Comparison of ENCODE assay signal across 1 fruit fly cellular context in the genomic region with DNA sequence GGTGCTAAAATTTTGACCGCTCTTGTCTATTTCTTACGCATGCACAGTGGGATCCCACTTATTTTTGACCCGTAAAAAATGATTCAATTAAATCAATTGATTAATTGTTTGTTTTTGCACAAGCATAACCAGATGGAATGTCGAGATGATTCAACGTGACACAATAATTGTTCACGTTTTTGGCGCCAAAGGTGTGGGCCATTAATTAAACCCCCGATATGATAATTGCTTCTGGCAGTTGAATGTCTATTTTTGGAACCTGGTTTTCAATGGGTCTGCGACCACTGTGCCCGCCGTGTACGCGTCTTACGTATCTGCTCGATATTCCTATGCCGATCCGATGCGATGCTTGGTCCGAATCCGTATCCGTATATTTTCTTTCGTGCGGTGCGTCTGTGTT.
TF ChIP-seq lines count a peak whose summit lies in the region.

No protein-coding gene starts in this region.

TF ChIP-seq in whole organism, embryonic, 481 proteins besides CTCF, POLR2A, EP300 and RAD21 (continued from another document and continues in another):
- TF ChIP-seq caup (GFP tag; optimal IDR thresholded peaks at IDR 0.05; lab: Kevin White, UChicago; ENCODE audit: severe bottlenecking) (peak; percentile 54), CG7786 (GFP tag; optimal IDR thresholded peaks at IDR 0.05; lab: Kevin White, UChicago) (peak; percentile 68), CG8765 (GFP tag; IDR thresholded peaks at IDR 0.05; lab: Robert Waterston, UW) (no peak), CG8388 (GFP tag; optimal IDR thresholded peaks at IDR 0.05; lab: Kevin White, UChicago) (peak; percentile 61), CG9727 (GFP tag; optimal IDR thresholded peaks at IDR 0.05; lab: Kevin White, UChicago) (peak; percentile 62), Hr78 (GFP tag; optimal IDR thresholded peaks at IDR 0.05; lab: Kevin White, UChicago) (peak in 1 of 2 experiments; percentile 13), zfh1 (GFP tag; IDR thresholded peaks at IDR 0.05; lab: Robert Waterston, UW) (peak; percentile 82), Ada2b (GFP tag; IDR thresholded peaks at IDR 0.05; lab: Robert Waterston, UW) (peak; percentile 67), CG6854 (GFP tag; optimal IDR thresholded peaks at IDR 0.05; lab: Kevin White, UChicago) (peak; percentile 44), CG17612 (GFP tag; IDR thresholded peaks at IDR 0.05; lab: Robert Waterston, UW) (0 out of 2 replicates have a peak, but pooled peaks have one; percentile 51), tap (tag; optimal IDR thresholded peaks at IDR 0.05; lab: Kevin White, UChicago) (peak; percentile 71), CG17328 (GFP tag; IDR thresholded peaks at IDR 0.05; lab: Robert Waterston, UW) (peak; percentile 58; the same call in 1 of the 2 replicates), CG12299 (tag; optimal IDR thresholded peaks at IDR 0.05; lab: Kevin White, UChicago) (peak; percentile 36), CG14050 (GFP tag; IDR thresholded peaks at IDR 0.05; lab: Robert Waterston, UW) (peak; percentile 38; the same call in 1 of the 3 replicates), Lhr (GFP tag; optimal IDR thresholded peaks at IDR 0.05; lab: Kevin White, UChicago) (no peak), abd-A (tag; optimal IDR thresholded peaks at IDR 0.05; lab: Kevin White, UChicago) (no peak), CG8290 (GFP tag; optimal IDR thresholded peaks at IDR 0.05; lab: Kevin White, UChicago) (peak; percentile 51), CG8290 (tag; optimal IDR thresholded peaks at IDR 0.05; lab: Kevin White, UChicago) (no peak), lola (GFP tag; optimal IDR thresholded peaks at IDR 0.05; lab: Kevin White, UChicago) (peak in 1 of 3 experiments; percentile 37), pnt (GFP tag; optimal IDR thresholded peaks at IDR 0.05; lab: Kevin White, UChicago) (peak; percentile 69), so (GFP tag; IDR thresholded peaks at IDR 0.05; lab: Robert Waterston, UW) (peak; percentile 71; the same call in 2 of the 3 replicates), unpg (GFP tag; optimal IDR thresholded peaks at IDR 0.05; lab: Kevin White, UChicago) (peak; percentile 82), Hand (GFP tag; optimal IDR thresholded peaks at IDR 0.05; lab: Kevin White, UChicago) (no peak), CG14667 (GFP tag; IDR thresholded peaks at IDR 0.05; lab: Robert Waterston, UW) (peak; percentile 66), CG6765 (GFP tag; optimal IDR thresholded peaks at IDR 0.05; lab: Kevin White, UChicago) (peak; percentile 54), Antp (GFP tag; optimal IDR thresholded peaks at IDR 0.05; lab: Kevin White, UChicago) (peak; percentile 85), Nf-YB (GFP tag; optimal IDR thresholded peaks at IDR 0.05; lab: Kevin White, UChicago) (no peak), mirr (GFP tag; optimal IDR thresholded peaks at IDR 0.05; lab: Kevin White, UChicago) (peak; percentile 49), CG2889 (GFP tag; IDR thresholded peaks at IDR 0.05; lab: Robert Waterston, UW) (no peak), shn (GFP tag; optimal IDR thresholded peaks at IDR 0.05; lab: Kevin White, UChicago) (peak; percentile 75), pzg (GFP tag; optimal IDR thresholded peaks at IDR 0.05; lab: Kevin White, UChicago) (no peak), CG16815 (GFP tag; optimal IDR thresholded peaks at IDR 0.05; lab: Kevin White, UChicago) (peak; percentile 50), CG15269 (tag; optimal IDR thresholded peaks at IDR 0.05; lab: Kevin White, UChicago) (peak; percentile 74), crp (GFP tag; optimal IDR thresholded peaks at IDR 0.05; lab: Kevin White, UChicago) (no peak), zfh2 (GFP tag; optimal IDR thresholded peaks at IDR 0.05; lab: Kevin White, UChicago) (peak; percentile 75), vfl (GFP tag; optimal IDR thresholded peaks at IDR 0.05; lab: Kevin White, UChicago) (peak; percentile 29), Neu2 (GFP tag; optimal IDR thresholded peaks at IDR 0.05; lab: Kevin White, UChicago; ENCODE audit: borderline replicate concordance) (peak; percentile 31), BEAF-32 (GFP tag; optimal IDR thresholded peaks at IDR 0.05; lab: Kevin White, UChicago) (no peak), CG9609 (GFP tag; optimal IDR thresholded peaks at IDR 0.05; lab: Kevin White, UChicago) (peak; percentile 71), dati (GFP tag; IDR thresholded peaks at IDR 0.05; lab: Robert Waterston, UW) (peak; percentile 28; the same call in 1 of the 2 replicates), scrt (GFP tag; optimal IDR thresholded peaks at IDR 0.05; lab: Kevin White, UChicago) (peak; percentile 26), sug (tag; optimal IDR thresholded peaks at IDR 0.05; lab: Kevin White, UChicago) (peak; percentile 58), CG18476 (GFP tag; optimal IDR thresholded peaks at IDR 0.05; lab: Kevin White, UChicago) (peak; percentile 49), YL-1 (GFP tag; optimal IDR thresholded peaks at IDR 0.05; lab: Kevin White, UChicago) (no peak), H2.0 (GFP tag; IDR thresholded peaks at IDR 0.05; lab: Robert Waterston, UW) (peak; percentile 63; the same call in 1 of the 2 replicates), psq (GFP tag; optimal IDR thresholded peaks at IDR 0.05; lab: Kevin White, UChicago) (no peak), CG14710 (tag; optimal IDR thresholded peaks at IDR 0.05; lab: Kevin White, UChicago) (peak; percentile 41), aop (GFP tag; IDR thresholded peaks at IDR 0.05; lab: Robert Waterston, UW) (no peak), Spps (tag; optimal IDR thresholded peaks at IDR 0.05; lab: Kevin White, UChicago) (peak; percentile 51), wek (GFP tag; optimal IDR thresholded peaks at IDR 0.05; lab: Kevin White, UChicago) (peak; percentile 66), esg (GFP tag; conservative IDR thresholded peaks at IDR 0.05; lab: Robert Waterston, UW) (peak; percentile 73), CG6689 (GFP tag; IDR thresholded peaks at IDR 0.05; lab: Robert Waterston, UW) (peak; percentile 81), NK7.1 (GFP tag; optimal IDR thresholded peaks at IDR 0.05; lab: Kevin White, UChicago) (no peak), CG11560 (tag; IDR thresholded peaks at IDR 0.05; lab: Robert Waterston, UW) (peak; percentile 55; the same call in 2 of the 3 replicates), CG43689 (GFP tag; IDR thresholded peaks at IDR 0.05; lab: Robert Waterston, UW) (peak; percentile 51), B-H1 (GFP tag; IDR thresholded peaks at IDR 0.05; lab: Robert Waterston, UW) (peak; percentile 54), bsh (GFP tag; optimal IDR thresholded peaks at IDR 0.05; lab: Kevin White, UChicago) (peak in 1 of 2 experiments; percentile 75), amos (GFP tag; IDR thresholded peaks at IDR 0.05; lab: Robert Waterston, UW; ENCODE audit: partially characterized antibody) (no peak), CG6683 (GFP tag; optimal IDR thresholded peaks at IDR 0.05; lab: Kevin White, UChicago) (peak; percentile 11), CG4360 (GFP tag; IDR thresholded peaks at IDR 0.05; lab: Robert Waterston, UW) (0 out of 2 replicates have a peak, but pooled peaks have one; percentile 33), CG14441 (GFP tag; IDR thresholded peaks at IDR 0.05; lab: Robert Waterston, UW) (peak; percentile 87), Fer3 (tag; optimal IDR thresholded peaks at IDR 0.05; lab: Kevin White, UChicago) (peak; percentile 66), CG11695 (GFP tag; IDR thresholded peaks at IDR 0.05; lab: Robert Waterston, UW) (peak; percentile 81), CG1602 (GFP tag; optimal IDR thresholded peaks at IDR 0.05; lab: Kevin White, UChicago) (peak; percentile 45), CG10366 (GFP tag; IDR thresholded peaks at IDR 0.05; lab: Robert Waterston, UW) (peak; percentile 53), z (GFP tag; IDR thresholded peaks at IDR 0.05; lab: Robert Waterston, UW) (no peak), CG6254 (GFP tag; optimal IDR thresholded peaks at IDR 0.05; lab: Kevin White, UChicago) (peak; percentile 53), bbx (GFP tag; IDR thresholded peaks at IDR 0.05; lab: Robert Waterston, UW; ENCODE audit: partially characterized antibody) (peak; percentile 44; the same call in 1 of the 2 replicates), CG10431 (GFP tag; optimal IDR thresholded peaks at IDR 0.05; lab: Kevin White, UChicago) (no peak), CG15514 (GFP tag; optimal IDR thresholded peaks at IDR 0.05; lab: Kevin White, UChicago) (no peak), Dbx (GFP tag; IDR thresholded peaks at IDR 0.05; lab: Robert Waterston, UW) (peak; percentile 66; the same call in 1 of the 3 replicates), CG11398 (GFP tag; optimal IDR thresholded peaks at IDR 0.05; lab: Kevin White, UChicago) (peak; percentile 41), CG12942 (GFP tag; optimal IDR thresholded peaks at IDR 0.05; lab: Kevin White, UChicago) (peak; percentile 32), CG3163 (GFP tag; optimal IDR thresholded peaks at IDR 0.05; lab: Kevin White, UChicago) (peak; percentile 25), CG13424 (tag; optimal IDR thresholded peaks at IDR 0.05; lab: Kevin White, UChicago) (peak; percentile 68), nerfin-1 (tag; optimal IDR thresholded peaks at IDR 0.05; lab: Kevin White, UChicago) (peak; percentile 59), Sox100B (GFP tag; optimal IDR thresholded peaks at IDR 0.05; lab: Kevin White, UChicago) (peak; percentile 51), Atf3 (GFP tag; optimal IDR thresholded peaks at IDR 0.05; lab: Kevin White, UChicago) (peak; percentile 32), Aef1 (GFP tag; IDR thresholded peaks at IDR 0.05; lab: Robert Waterston, UW) (peak; percentile 73; the same call in 2 of the 3 replicates), CG13123 (GFP tag; optimal IDR thresholded peaks at IDR 0.05; lab: Kevin White, UChicago) (no peak), NfI (GFP tag; optimal IDR thresholded peaks at IDR 0.05; lab: Kevin White, UChicago) (peak; percentile 65), Hr39 (optimal IDR thresholded peaks at IDR 0.05; lab: Kevin White, UChicago) (no peak), stc (GFP tag; IDR thresholded peaks at IDR 0.05; lab: Robert Waterston, UW) (peak; percentile 69), mam (GFP tag; optimal IDR thresholded peaks at IDR 0.05; lab: Kevin White, UChicago) (peak; percentile 78), oc (tag; optimal IDR thresholded peaks at IDR 0.05; lab: Kevin White, UChicago) (no peak), CG31388 (GFP tag; optimal IDR thresholded peaks at IDR 0.05; lab: Kevin White, UChicago) (no peak), salm (tag; optimal IDR thresholded peaks at IDR 0.05; lab: Kevin White, UChicago) (peak; percentile 60), dmrt99B (tag; optimal IDR thresholded peaks at IDR 0.05; lab: Kevin White, UChicago) (peak; percentile 80), Dek (tag; optimal IDR thresholded peaks at IDR 0.05; lab: Kevin White, UChicago) (peak; percentile 32), CG5180 (GFP tag; optimal IDR thresholded peaks at IDR 0.05; lab: Kevin White, UChicago) (peak; percentile 21), CG4424 (GFP tag; optimal IDR thresholded peaks at IDR 0.05; lab: Kevin White, UChicago) (peak; percentile 71), CG10565 (GFP tag; optimal IDR thresholded peaks at IDR 0.05; lab: Kevin White, UChicago) (no peak), trem (tag; optimal IDR thresholded peaks at IDR 0.05; lab: Kevin White, UChicago) (peak; percentile 37), ems (GFP tag; optimal IDR thresholded peaks at IDR 0.05; lab: Kevin White, UChicago) (peak; percentile 80), prd (optimal IDR thresholded peaks at IDR 0.05; lab: Kevin White, UChicago) (no peak), prd (GFP tag; IDR thresholded peaks at IDR 0.05; lab: Robert Waterston, UW) (peak; percentile 84), Six4 (GFP tag; optimal IDR thresholded peaks at IDR 0.05; lab: Kevin White, UChicago) (peak; percentile 72), CG1792 (GFP tag; optimal IDR thresholded peaks at IDR 0.05; lab: Kevin White, UChicago) (peak; percentile 65), Ets97D (GFP tag; optimal IDR thresholded peaks at IDR 0.05; lab: Kevin White, UChicago) (peak; percentile 16), slbo (GFP tag; IDR thresholded peaks at IDR 0.05; lab: Robert Waterston, UW) (peak; percentile 69), bab2 (GFP tag; optimal IDR thresholded peaks at IDR 0.05; lab: Kevin White, UChicago) (peak; percentile 52), cad (GFP tag; optimal IDR thresholded peaks at IDR 0.05; lab: Kevin White, UChicago) (no peak), Sin3A (optimal IDR thresholded peaks at IDR 0.05; lab: Kevin White, UChicago) (no peak), jing (GFP tag; optimal IDR thresholded peaks at IDR 0.05; lab: Kevin White, UChicago) (peak; percentile 41), eyg (GFP tag; optimal IDR thresholded peaks at IDR 0.05; lab: Kevin White, UChicago) (peak; percentile 39), ac (GFP tag; optimal IDR thresholded peaks at IDR 0.05; lab: Kevin White, UChicago) (peak; percentile 7), tin (GFP tag; optimal IDR thresholded peaks at IDR 0.05; lab: Kevin White, UChicago) (peak; percentile 74), al (GFP tag; IDR thresholded peaks at IDR 0.05; lab: Robert Waterston, UW) (peak; percentile 76), ara (GFP tag; IDR thresholded peaks at IDR 0.05; lab: Robert Waterston, UW) (peak; percentile 56; the same call in 1 of the 2 replicates), knrl (GFP tag; IDR thresholded peaks at IDR 0.05; lab: Robert Waterston, UW; ENCODE audit: partially characterized antibody) (peak; percentile 55; the same call in 2 of the 3 replicates), HLH3B (GFP tag; IDR thresholded peaks at IDR 0.05; lab: Robert Waterston, UW) (peak; percentile 52; the same call in 1 of the 2 replicates), fu2 (GFP tag; optimal IDR thresholded peaks at IDR 0.05; lab: Kevin White, UChicago) (peak; percentile 18), vnd (GFP tag; IDR thresholded peaks at IDR 0.05; lab: Robert Waterston, UW; ENCODE audit: partially characterized antibody) (0 out of 3 replicates have a peak, but pooled peaks have one; percentile 40), tio (GFP tag; optimal IDR thresholded peaks at IDR 0.05; lab: Kevin White, UChicago) (peak; percentile 39), Camta (GFP tag; optimal IDR thresholded peaks at IDR 0.05; lab: Kevin White, UChicago) (peak; percentile 42), sim (GFP tag; IDR thresholded peaks at IDR 0.05; lab: Robert Waterston, UW) (no peak), NC2β (GFP tag; optimal IDR thresholded peaks at IDR 0.05; lab: Kevin White, UChicago) (peak; percentile 73), danr (GFP tag; IDR thresholded peaks at IDR 0.05; lab: Robert Waterston, UW) (no peak), CG17912 (GFP tag; optimal IDR thresholded peaks at IDR 0.05; lab: Kevin White, UChicago) (peak; percentile 14), CG8924 (tag; optimal IDR thresholded peaks at IDR 0.05; lab: Kevin White, UChicago) (no peak), Dip2 (GFP tag; IDR thresholded peaks at IDR 0.05; lab: Robert Waterston, UW) (no peak), Adf1 (GFP tag; IDR thresholded peaks at IDR 0.05; lab: Robert Waterston, UW) (0 out of 2 replicates have a peak, but pooled peaks have one; percentile 10), CG4617 (GFP tag; optimal IDR thresholded peaks at IDR 0.05; lab: Kevin White, UChicago; ENCODE audit: borderline replicate concordance) (no peak), cas (GFP tag; IDR thresholded peaks at IDR 0.05; lab: Robert Waterston, UW) (no peak)
